Worm (Caenorhabditis elegans) whole organism, early embryonic: Measurements from ENCODE around the gene C12D8.21.

ENCODE experiments used
- B0310.2 ChIP-seq: sonication (generic microtip); optimal IDR thresholded peaks from 2 replicates; lab custom pipeline; 2016; ENCODE audit warnings: mild to moderate bottlenecking, missing genetic modification characterization, missing compliant biosample characterization
- F13C5.2 ChIP-seq: sonication (generic microtip); optimal IDR thresholded peaks from 2 replicates; lab custom pipeline; 2017; ENCODE audit warnings: mild to moderate bottlenecking, missing genetic modification characterization, inconsistent platforms, missing compliant biosample characterization
- aly-1 ChIP-seq: sonication (generic microtip); optimal IDR thresholded peaks from 2 replicates; lab custom pipeline; 2016; ENCODE audit warnings: missing genetic modification characterization, missing compliant biosample characterization
- ama-1 ChIP-seq: fragments of 150-350 bp; optimal IDR thresholded peaks from 2 replicates; lab custom pipeline; 2014
- ceh-13 ChIP-seq: fragments of 200-800 bp; sonication (Bioruptor generic); optimal IDR thresholded peaks from 2 replicates; lab custom pipeline; 2018; ENCODE audit warnings: mild to moderate bottlenecking, missing genetic modification characterization, missing compliant biosample characterization
- ceh-36 ChIP-seq: sonication (generic microtip); optimal IDR thresholded peaks from 2 replicates; lab custom pipeline; 2016; ENCODE audit warnings: missing genetic modification characterization, inconsistent platforms, missing compliant biosample characterization
- ets-7 ChIP-seq: sonication (generic microtip); optimal IDR thresholded peaks from 2 replicates; lab custom pipeline; 2016; ENCODE audit warnings: missing genotype, missing genetic modification characterization, missing compliant biosample characterization
- flt-1 ChIP-seq: fragments of 200-800 bp; sonication (Bioruptor generic); IDR thresholded peaks from 2 replicates; pipeline ENCODE4 v1.3.6; 2022; ENCODE audit warnings: missing genetic modification characterization, missing compliant biosample characterization
- hmbx-1 ChIP-seq: sonication (generic microtip); optimal IDR thresholded peaks from 2 replicates; lab custom pipeline; 2016; ENCODE audit warnings: mild to moderate bottlenecking, missing genetic modification characterization, missing compliant biosample characterization
- hmg-4 ChIP-seq: fragments of 200-800 bp; sonication (Bioruptor generic); optimal IDR thresholded peaks from 2 replicates; lab custom pipeline; 2018; ENCODE audit warnings: mild to moderate bottlenecking, missing genetic modification characterization, missing compliant biosample characterization
- hnd-1 ChIP-seq: sonication (generic microtip); optimal IDR thresholded peaks from 2 replicates; lab custom pipeline; 2016; ENCODE audit warnings: missing genetic modification characterization, missing compliant biosample characterization
- pes-1 ChIP-seq: fragments of 200-800 bp; sonication (Bioruptor generic); IDR thresholded peaks from 2 replicates; pipeline ENCODE4 v1.3.6; 2022; ENCODE audit warnings: missing genetic modification reagents, missing genetic modification characterization, missing compliant biosample characterization
- scrt-1 ChIP-seq: fragments of 200-800 bp; sonication (Bioruptor generic); IDR thresholded peaks from 2 replicates; pipeline ENCODE4 v1.3.6; 2022; ENCODE audit warnings: missing genetic modification characterization, missing compliant biosample characterization
- sea-1 ChIP-seq: fragments of 200-800 bp; sonication (Bioruptor generic); conservative IDR thresholded peaks from 2 replicates; pipeline ENCODE4 v1.3.6; 2022; ENCODE audit warnings: missing genetic modification characterization, missing compliant biosample characterization
- tbx-11 ChIP-seq: fragments of 200-800 bp; sonication (Bioruptor generic); IDR thresholded peaks from 2 replicates; pipeline ENCODE4 v1.3.6; 2022; ENCODE audit warnings: missing genetic modification characterization, missing compliant biosample characterization
- tbx-37 ChIP-seq: fragments of 200-800 bp; sonication (Bioruptor generic); conservative IDR thresholded peaks from 2 replicates; pipeline ENCODE4 v1.3.6; 2022; ENCODE audit warnings: missing genetic modification reagents, missing genetic modification characterization, missing compliant biosample characterization
- tra-4 ChIP-seq: sonication (generic microtip); optimal IDR thresholded peaks from 2 replicates; lab custom pipeline; 2017; ENCODE audit warnings: missing genetic modification characterization, missing compliant biosample characterization

C12D8.21 gene

DNA sequence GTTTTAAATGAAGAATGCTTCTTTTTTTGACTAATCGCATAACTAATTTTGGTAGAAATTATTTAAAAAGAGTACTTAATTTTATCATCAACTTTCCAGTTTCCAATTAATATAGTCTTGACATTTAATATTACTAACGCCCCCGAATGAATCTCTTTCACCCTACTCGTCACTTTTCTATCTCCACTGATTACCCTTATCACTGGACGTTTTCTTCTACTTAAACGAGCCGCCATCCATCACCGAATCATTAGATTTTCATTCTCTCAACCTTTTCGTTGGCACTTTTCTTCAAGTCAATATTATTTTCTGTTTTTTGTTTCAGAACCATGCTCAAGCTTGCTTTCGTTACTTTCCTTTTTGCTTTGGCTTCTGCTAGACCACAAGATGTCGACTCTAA, 36.6 kb upstream of the C12D8.21 start, which contains the start of gene lys-1:
lys-1 (plus strand) TSS at position 326 of the 400 bp plus-strand sequence.
- no peak for TF ChIP-seq tbx-11 (GFP tag; lab: Robert Waterston, UW)
- TF ChIP-seq sea-1 (GFP tag; lab: Robert Waterston, UW): no peak
- no peak for TF ChIP-seq hmg-4 (GFP tag; lab: Kevin White, UChicago)

DNA sequence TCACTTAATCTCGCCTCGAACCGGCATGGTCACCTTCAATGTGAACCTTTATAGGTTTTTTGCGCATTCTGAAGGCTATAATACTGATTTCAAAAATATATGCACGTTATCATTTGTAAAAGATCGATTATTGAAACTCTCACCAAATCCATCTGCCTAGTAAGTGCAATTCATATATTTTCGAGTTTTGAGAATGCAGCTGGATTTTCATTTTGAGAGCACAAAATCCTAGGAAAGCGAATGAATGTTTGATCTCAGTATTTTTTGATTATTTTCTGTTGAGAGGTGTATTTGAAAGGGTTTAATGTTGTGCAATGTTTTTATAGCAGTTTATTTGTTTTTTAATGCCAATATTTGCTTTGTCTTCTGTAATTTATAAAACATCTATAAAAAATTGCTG, 35.0 kb upstream of the C12D8.21 start:
- no peak for TF ChIP-seq tbx-37
- TF ChIP-seq ets-7 (tag; lab: Kevin White, UChicago): no peak
- no peak for TF ChIP-seq tbx-11 (GFP tag; lab: Robert Waterston, UW)
- TF ChIP-seq hmg-4 (GFP tag; lab: Kevin White, UChicago): no peak
- no peak for TF ChIP-seq ama-1 (lab: Kevin White, UChicago)
- no peak for TF ChIP-seq tra-4
- no peak for TF ChIP-seq F13C5.2
- TF ChIP-seq pes-1 (GFP tag; lab: Robert Waterston, UW): no peak
- no peak for TF ChIP-seq ceh-13 (GFP tag; lab: Kevin White, UChicago)
- no peak for TF ChIP-seq sea-1 (GFP tag; lab: Robert Waterston, UW)
- TF ChIP-seq B0310.2 (tag; lab: Kevin White, UChicago): no peak
- TF ChIP-seq aly-1 (tag; lab: Kevin White, UChicago): no peak
- TF ChIP-seq scrt-1 (GFP tag; lab: Robert Waterston, UW): no peak

DNA sequence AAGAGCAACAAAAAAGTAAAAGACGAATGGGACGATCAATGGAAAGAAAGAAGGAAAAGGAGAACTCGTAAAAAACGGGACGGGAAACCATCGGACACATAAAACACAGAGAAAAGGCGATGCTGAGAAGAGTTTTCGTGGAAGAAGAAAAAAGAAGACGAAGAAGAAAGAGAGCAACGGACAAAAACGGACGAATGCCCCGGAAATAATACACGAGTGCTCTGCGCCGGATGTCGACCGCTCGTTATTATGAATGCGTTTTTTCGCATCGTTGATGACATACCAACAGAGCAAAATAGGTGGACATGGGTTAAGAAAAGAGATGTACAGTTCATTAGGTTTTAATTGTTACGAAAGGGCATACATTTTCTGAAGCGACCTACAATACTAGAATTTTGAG, 34.6 kb upstream of the C12D8.21 start, which contains the start of gene Y22F5A.11:
Y22F5A.11 (minus strand) TSS at position 28 of the 400 bp plus-strand sequence.
- TF ChIP-seq flt-1 (GFP tag; lab: Robert Waterston, UW) (no peak), B0310.2 (tag; lab: Kevin White, UChicago) (no peak), hnd-1 (tag; lab: Kevin White, UChicago) (no peak), tbx-37 (no peak), tra-4 (no peak), ets-7 (tag; lab: Kevin White, UChicago) (no peak), tbx-11 (GFP tag; lab: Robert Waterston, UW) (no peak)

ce11 chrV:10273837-10274236, 32.8 kb upstream of the C12D8.21 start:
- TF ChIP-seq ets-7 (tag; lab: Kevin White, UChicago) (no peak), sea-1 (GFP tag; lab: Robert Waterston, UW) (no peak), pes-1 (GFP tag; lab: Robert Waterston, UW) (no peak), hmg-4 (GFP tag; lab: Kevin White, UChicago) (no peak), tbx-37 (no peak), hnd-1 (tag; lab: Kevin White, UChicago) (no peak), ama-1 (lab: Kevin White, UChicago) (no peak), ceh-13 (GFP tag; lab: Kevin White, UChicago) (no peak), F13C5.2 (no peak), flt-1 (GFP tag; lab: Robert Waterston, UW) (no peak), ceh-36 (no peak), scrt-1 (GFP tag; lab: Robert Waterston, UW) (no peak), tra-4 (no peak), aly-1 (tag; lab: Kevin White, UChicago) (no peak), B0310.2 (tag; lab: Kevin White, UChicago) (no peak), tbx-11 (GFP tag; lab: Robert Waterston, UW) (no peak), hmbx-1 (tag; lab: Kevin White, UChicago) (no peak)

DNA sequence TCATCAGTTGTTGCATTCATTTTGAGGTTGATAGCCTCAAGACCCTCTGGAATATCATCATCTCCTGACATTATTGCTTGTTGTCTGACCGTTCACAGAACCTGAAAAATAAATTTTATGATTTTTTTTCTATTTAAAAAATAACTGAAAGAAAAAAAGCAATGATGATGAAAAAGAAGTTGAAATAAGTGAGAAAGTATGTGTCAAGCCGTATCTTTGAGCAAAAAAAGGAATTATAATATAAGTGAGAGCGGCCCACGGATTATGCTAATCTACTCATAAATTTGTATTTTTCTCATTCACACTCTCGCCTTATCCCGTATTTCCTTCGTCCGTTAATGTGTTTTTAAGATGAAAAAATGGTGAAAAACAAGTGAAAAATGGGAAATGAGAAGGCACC, 29.2 kb upstream of the C12D8.21 start, which contains the start of gene ric-4:
ric-4 (minus strand) TSS at position 101 of the 400 bp plus-strand sequence.
- TF ChIP-seq ets-7 (tag; lab: Kevin White, UChicago) (no peak), tra-4 (no peak), hmbx-1 (tag; lab: Kevin White, UChicago) (no peak), ama-1 (lab: Kevin White, UChicago) (no peak), tbx-11 (GFP tag; lab: Robert Waterston, UW) (no peak)

- TF ChIP-seq aly-1 (tag; lab: Kevin White, UChicago): no peak
- no peak for TF ChIP-seq pes-1 (GFP tag; lab: Robert Waterston, UW)
- no peak for TF ChIP-seq tbx-11 (GFP tag; lab: Robert Waterston, UW)
- TF ChIP-seq ceh-36: no peak
- TF ChIP-seq hmg-4 (GFP tag; lab: Kevin White, UChicago): no peak
- no peak for TF ChIP-seq flt-1 (GFP tag; lab: Robert Waterston, UW)
- TF ChIP-seq hnd-1 (tag; lab: Kevin White, UChicago): no peak
- TF ChIP-seq sea-1 (GFP tag; lab: Robert Waterston, UW): no peak
- no peak for TF ChIP-seq B0310.2 (tag; lab: Kevin White, UChicago)
- no peak for TF ChIP-seq scrt-1 (GFP tag; lab: Robert Waterston, UW)
- no peak for TF ChIP-seq F13C5.2
- TF ChIP-seq hmbx-1 (tag; lab: Kevin White, UChicago): no peak
- TF ChIP-seq tra-4: no peak
- TF ChIP-seq ets-7 (tag; lab: Kevin White, UChicago): no peak
These were observed 25.1 kb upstream of the C12D8.21 start for ce11 chrV:10266050-10266449.

DNA sequence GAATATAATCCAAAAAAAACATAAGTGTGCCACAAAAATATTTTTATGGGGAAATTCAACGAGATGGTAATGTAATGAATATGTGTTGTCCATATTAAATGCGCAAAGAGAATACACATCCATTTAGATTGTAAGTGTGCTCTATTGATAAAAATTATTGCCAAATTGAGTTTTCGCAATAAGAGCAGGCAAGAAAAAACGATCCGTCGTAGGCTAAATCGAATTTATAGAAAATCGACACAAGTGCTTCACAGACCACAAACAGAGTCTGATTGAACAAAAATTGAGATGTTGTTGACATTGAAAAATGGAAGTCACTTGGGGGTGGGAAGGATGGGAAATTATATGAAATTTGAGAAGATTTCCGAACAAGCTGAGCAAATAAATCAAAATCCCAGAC, 24.0 kb upstream of the C12D8.21 start:
- TF ChIP-seq ceh-13 (GFP tag; lab: Kevin White, UChicago) (no peak), aly-1 (tag; lab: Kevin White, UChicago) (no peak)

- TF ChIP-seq tbx-11 (GFP tag; lab: Robert Waterston, UW) (no peak), tra-4 (no peak), ceh-13 (GFP tag; lab: Kevin White, UChicago) (no peak), ama-1 (lab: Kevin White, UChicago) (no peak), hnd-1 (tag; lab: Kevin White, UChicago) (no peak), hmg-4 (GFP tag; lab: Kevin White, UChicago) (no peak), ceh-36 (no peak), flt-1 (GFP tag; lab: Robert Waterston, UW) (no peak), aly-1 (tag; lab: Kevin White, UChicago) (no peak), B0310.2 (tag; lab: Kevin White, UChicago) (no peak), ets-7 (tag; lab: Kevin White, UChicago) (no peak), scrt-1 (GFP tag; lab: Robert Waterston, UW) (no peak), tbx-37 (no peak), hmbx-1 (tag; lab: Kevin White, UChicago) (no peak)
These were observed 19.5 kb upstream of the C12D8.21 start, which contains the start of gene sri-18 for ce11 chrV:10260460-10260859. Gene sri-18, minus strand, starts transcription at chrV:10260560.
